Worm (Caenorhabditis elegans): ENCODE measurements around the gene tag-290.
A peak's percentile ranks its signal among the peaks of the same experiment; 100 is the strongest.

The tag-290 gene

ce11 chrV:11605227-11605626 lies 7.9 kb upstream of the tag-290 start:
- TF ChIP-seq nhr-76 (tag; optimal IDR thresholded peaks at IDR 0.05): no peak
- TF ChIP-seq Y5F2A.4 (GFP tag; optimal IDR thresholded peaks at IDR 0.05): no peak
- TF ChIP-seq ztf-11 (tag; optimal IDR thresholded peaks at IDR 0.05): no peak
- TF ChIP-seq nhr-6 (tag; optimal IDR thresholded peaks at IDR 0.05): no peak
- TF ChIP-seq hlh-30 (tag; optimal IDR thresholded peaks at IDR 0.05; ENCODE audit: insufficient read depth): no peak
- no peak for TF ChIP-seq spr-3 (GFP tag; optimal IDR thresholded peaks at IDR 0.05)

- TF ChIP-seq unc-130 (GFP tag; optimal IDR thresholded peaks at IDR 0.05): no peak
- no peak for TF ChIP-seq aha-1 (tag)
- TF ChIP-seq Y5F2A.4 (GFP tag; optimal IDR thresholded peaks at IDR 0.05): no peak
- TF ChIP-seq nhr-77 (tag; optimal IDR thresholded peaks at IDR 0.05): no peak
Measured at ce11 chrV:11606424-11606823, 6.7 kb upstream of the tag-290 start, which contains the start of gene idpp-16. Gene idpp-16 (minus strand): TSS chrV:11606524.

ce11 chrV:11610049-11610448 lies 3.1 kb upstream of the tag-290 start, which contains the start of gene piit-1:
Gene piit-1 (minus strand): TSS chrV:11610149.
- TF ChIP-seq madf-5 (GFP tag; IDR thresholded peaks at IDR 0.05): no peak
- TF ChIP-seq daf-19 (GFP tag; conservative IDR thresholded peaks at IDR 0.05): no peak
- no peak for TF ChIP-seq ztf-11 (tag; optimal IDR thresholded peaks at IDR 0.05)
- no peak for TF ChIP-seq snpc-4 (tag; optimal IDR thresholded peaks at IDR 0.05)
- TF ChIP-seq nhr-28 (tag; optimal IDR thresholded peaks at IDR 0.05): no peak
- TF ChIP-seq pha-4 (GFP tag; IDR thresholded peaks at IDR 0.05): no peak
- TF ChIP-seq pha-4 (tag; optimal IDR thresholded peaks at IDR 0.05): no peak
- TF ChIP-seq F10B5.3 (tag; optimal IDR thresholded peaks at IDR 0.05): no peak
- no peak for TF ChIP-seq lin-38 (GFP tag; IDR thresholded peaks at IDR 0.05)
- TF ChIP-seq nhr-6 (tag; optimal IDR thresholded peaks at IDR 0.05): no peak
- TF ChIP-seq zip-11 (GFP tag; IDR thresholded peaks at IDR 0.05): no peak
- TF ChIP-seq hlh-11 (tag; optimal IDR thresholded peaks at IDR 0.05): no peak
- no peak for TF ChIP-seq pqm-1 (tag; optimal IDR thresholded peaks at IDR 0.05)
- TF ChIP-seq nhr-76 (tag; optimal IDR thresholded peaks at IDR 0.05): no peak
- TF ChIP-seq egl-43 (GFP tag; IDR thresholded peaks at IDR 0.05): no peak
- TF ChIP-seq F26F4.8 (GFP tag; conservative IDR thresholded peaks at IDR 0.05): no peak
- TF ChIP-seq mdt-29 (GFP tag; IDR thresholded peaks at IDR 0.05): no peak
- no peak for TF ChIP-seq R02D3.7 (tag; optimal IDR thresholded peaks at IDR 0.05)

- TF ChIP-seq ztf-11 (tag; optimal IDR thresholded peaks at IDR 0.05) (no peak), T20F7.1 (GFP tag; optimal IDR thresholded peaks at IDR 0.05) (no peak), egl-27 (tag; optimal IDR thresholded peaks at IDR 0.05) (no peak), ZK546.5 (tag; optimal IDR thresholded peaks at IDR 0.05) (no peak), mes-2 (tag; optimal IDR thresholded peaks at IDR 0.05; ENCODE audit: poor library complexity, severe bottlenecking) (peak; percentile 95), duxl-1 (tag; optimal IDR thresholded peaks at IDR 0.05; ENCODE audit: poor library complexity) (peak; percentile 88), fos-1 (tag; optimal IDR thresholded peaks at IDR 0.05) (no peak), dve-1 (tag; optimal IDR thresholded peaks at IDR 0.05; ENCODE audit: insufficient read depth) (peak; percentile 58), aha-1 (tag) (no peak), lin-38 (GFP tag; IDR thresholded peaks at IDR 0.05) (peak; percentile 81), nhr-10 (tag; optimal IDR thresholded peaks at IDR 0.05) (no peak), dmd-6 (GFP tag; IDR thresholded peaks at IDR 0.05) (peak; percentile 54; the same call in 1 of the 2 replicates), lim-7 (GFP tag; IDR thresholded peaks at IDR 0.05) (no peak), spr-1 (tag; optimal IDR thresholded peaks at IDR 0.05) (peak; percentile 57), lin-15B (tag; optimal IDR thresholded peaks at IDR 0.05) (no peak), hlh-30 (tag; optimal IDR thresholded peaks at IDR 0.05; ENCODE audit: insufficient read depth) (peak; percentile 72), hmg-1.1 (GFP tag; IDR thresholded peaks at IDR 0.05) (peak; percentile 79), skn-1 (tag; optimal IDR thresholded peaks at IDR 0.05) (no peak), mdl-1 (tag; optimal IDR thresholded peaks at IDR 0.05) (peak in 1 of 2 experiments; percentile 55), snpc-4 (tag; optimal IDR thresholded peaks at IDR 0.05) (no peak), lin-1 (GFP tag; IDR thresholded peaks at IDR 0.05) (no peak), unc-62 (GFP tag; optimal IDR thresholded peaks at IDR 0.05 in 1 of 2) (no peak), unc-62 (tag; optimal IDR thresholded peaks at IDR 0.05) (no peak), nhr-111 (GFP tag; optimal IDR thresholded peaks at IDR 0.05) (no peak), nhr-25 (tag; optimal IDR thresholded peaks at IDR 0.05; ENCODE audit: borderline replicate concordance, insufficient read depth) (no peak), F44E2.7 (GFP tag; IDR thresholded peaks at IDR 0.05) (no peak), Y5F2A.4 (GFP tag; optimal IDR thresholded peaks at IDR 0.05) (no peak), rbr-2 (tag; optimal IDR thresholded peaks at IDR 0.05) (peak; percentile 44)
Measured at ce11 chrV:11610481-11610880, 2.6 kb upstream of the tag-290 start, which contains the start of gene sas-5. Gene sas-5 (plus strand): TSS chrV:11610737.
